Fruit fly (Drosophila melanogaster) whole organism, embryonic: Measurements from ENCODE around the gene Prat2.
A peak's percentile ranks its signal among the peaks of the same experiment; 100 is the strongest.

Experiments
- CG10147 ChIP-seq: fragments of 200-800 bp; sonication (Bioruptor generic); optimal IDR thresholded peaks from 2 replicates; lab custom pipeline; 2019; ENCODE audit warnings: missing biosample characterization, mild to moderate bottlenecking, missing genetic modification characterization, moderate library complexity
- CG10267 ChIP-seq: fragments of 200-800 bp; sonication (Bioruptor generic); optimal IDR thresholded peaks from 2 replicates; lab custom pipeline; 2018; ENCODE audit warnings: missing biosample characterization, mild to moderate bottlenecking, missing genetic modification characterization, moderate library complexity
- CG10565 ChIP-seq: fragments of 200-800 bp; sonication (Bioruptor generic); optimal IDR thresholded peaks from 3 replicates; lab custom pipeline; 2016; ENCODE audit warnings: missing biosample characterization, mild to moderate bottlenecking, missing genetic modification characterization
- CG12155 ChIP-seq: fragments of 200-800 bp; sonication (Bioruptor generic); optimal IDR thresholded peaks from 3 replicates; lab custom pipeline; 2016; ENCODE audit warnings: missing biosample characterization, missing genetic modification characterization
- CG12299 ChIP-seq: fragments of 200-800 bp; sonication (Bioruptor generic); optimal IDR thresholded peaks from 2 replicates; lab custom pipeline; 2018; ENCODE audit warnings: missing biosample characterization, mild to moderate bottlenecking, missing genetic modification characterization
- CG12659 ChIP-seq: fragments of 200-800 bp; sonication (Bioruptor generic); optimal IDR thresholded peaks from 3 replicates; lab custom pipeline; 2017; ENCODE audit warnings: mild to moderate bottlenecking, missing biosample characterization, missing genetic modification reagents, missing genetic modification characterization
- CG12769 ChIP-seq: fragments of 200-800 bp; sonication (Bioruptor generic); optimal IDR thresholded peaks from 2 replicates; lab custom pipeline; 2019; ENCODE audit warnings: missing biosample characterization, mild to moderate bottlenecking, missing genetic modification characterization, moderate library complexity
- CG13624 ChIP-seq: fragments of 200-800 bp; sonication (Bioruptor generic); optimal IDR thresholded peaks from 2 replicates; lab custom pipeline; 2016; ENCODE audit warnings: missing biosample characterization, missing genetic modification characterization
- CG2875 ChIP-seq: fragments of 200-800 bp; sonication (Bioruptor generic); optimal IDR thresholded peaks from 2 replicates; lab custom pipeline; 2017; ENCODE audit warnings: missing biosample characterization, mild to moderate bottlenecking, missing genetic modification characterization, missing genetic modification reagents
- CG30403 ChIP-seq: fragments of 200-800 bp; sonication (Bioruptor generic); optimal IDR thresholded peaks from 3 replicates; lab custom pipeline; 2016; ENCODE audit warnings: missing biosample characterization, missing genetic modification characterization
- CG31224 ChIP-seq: fragments of 200-800 bp; sonication (Bioruptor generic); IDR thresholded peaks from 2 replicates; pipeline ENCODE4 v1.3.6; 2022; ENCODE audit warnings: missing biosample characterization, missing genetic modification characterization
- CG3163 ChIP-seq: fragments of 200-800 bp; sonication (Bioruptor generic); optimal IDR thresholded peaks from 3 replicates; lab custom pipeline; 2016; ENCODE audit warnings: missing biosample characterization, missing genetic modification characterization
- CG3847 ChIP-seq: fragments of 200-800 bp; sonication (Bioruptor generic); IDR thresholded peaks from 2 replicates; pipeline ENCODE4 v1.3.6; 2022; ENCODE audit warnings: missing biosample characterization, missing genetic modification characterization
- CG5180 ChIP-seq: fragments of 200-800 bp; sonication (Bioruptor generic); optimal IDR thresholded peaks from 3 replicates; lab custom pipeline; 2017; ENCODE audit warnings: missing biosample characterization, missing genetic modification characterization, mild to moderate bottlenecking, moderate library complexity, missing genetic modification reagents
- CG5245 ChIP-seq: fragments of 200-800 bp; sonication (Bioruptor generic); optimal IDR thresholded peaks from 3 replicates; lab custom pipeline; 2016; ENCODE audit warnings: missing biosample characterization, missing genetic modification characterization
- CG6654 ChIP-seq: fragments of 200-800 bp; sonication (Bioruptor generic); optimal IDR thresholded peaks from 2 replicates; lab custom pipeline; 2017; ENCODE audit warnings: missing biosample characterization, mild to moderate bottlenecking, missing genetic modification characterization
- CG8924 ChIP-seq: fragments of 200-800 bp; optimal IDR thresholded peaks from 3 replicates; lab custom pipeline; 2019; ENCODE audit warnings: missing biosample characterization, mild to moderate bottlenecking, missing genetic modification characterization, moderate library complexity
- CG9215 ChIP-seq: fragments of 200-800 bp; sonication (Bioruptor generic); IDR thresholded peaks from 2 replicates; pipeline ENCODE4 v1.3.6; 2022; ENCODE audit warnings: missing biosample characterization, missing genetic modification characterization
- CG9727 ChIP-seq: fragments of 200-800 bp; sonication (Bioruptor generic); optimal IDR thresholded peaks from 3 replicates; lab custom pipeline; 2017; ENCODE audit warnings: missing biosample characterization, mild to moderate bottlenecking, missing genetic modification characterization
- CG9932 ChIP-seq: fragments of 200-800 bp; sonication (Bioruptor generic); IDR thresholded peaks from 2 replicates; pipeline ENCODE4 v1.3.6; 2022; ENCODE audit warnings: missing biosample characterization, missing genetic modification characterization
- Dbx ChIP-seq: fragments of 200-800 bp; sonication (Bioruptor generic); IDR thresholded peaks from 3 replicates; pipeline ENCODE4 v1.3.6; 2022; ENCODE audit warnings: missing biosample characterization, missing genetic modification characterization
- HLH3B ChIP-seq: fragments of 200-800 bp; sonication (Bioruptor generic); IDR thresholded peaks from 2 replicates; pipeline ENCODE4 v1.3.6; 2022; ENCODE audit warnings: missing biosample characterization, missing genetic modification characterization
- Hmx ChIP-seq: fragments of 200-800 bp; sonication (Bioruptor generic); optimal IDR thresholded peaks from 2 replicates; lab custom pipeline; 2016; ENCODE audit warnings: missing biosample characterization, missing genetic modification characterization
- Hr51 ChIP-seq, 2 experiments: fragments of 200-800 bp; sonication (Bioruptor generic); optimal IDR thresholded peaks; 2 replicates in 1 of 2; 3 replicates in 1 of 2; lab custom pipeline; 2016 to 2018; ENCODE audit warnings: missing biosample characterization in 2 of 2, missing genetic modification characterization in 2 of 2, mild to moderate bottlenecking in 1 of 2, moderate library complexity in 1 of 2
- NK7.1 ChIP-seq: fragments of 200-800 bp; sonication (Bioruptor generic); optimal IDR thresholded peaks from 3 replicates; lab custom pipeline; 2016; ENCODE audit warnings: missing biosample characterization, missing genetic modification characterization
- Nf-YA ChIP-seq: fragments of 200-800 bp; sonication (Bioruptor generic); IDR thresholded peaks from 2 replicates; pipeline ENCODE4 v1.3.6; 2022; ENCODE audit warnings: missing biosample characterization, missing genetic modification characterization
- Poxn ChIP-seq: fragments of 200-800 bp; sonication (Bioruptor generic); IDR thresholded peaks from 2 replicates; pipeline ENCODE4 v1.3.6; 2022; ENCODE audit warnings: missing biosample characterization, missing genetic modification characterization
- Sry-β ChIP-seq: fragments of 200-800 bp; sonication (Bioruptor generic); optimal IDR thresholded peaks from 2 replicates; lab custom pipeline; 2018; ENCODE audit warnings: missing biosample characterization, mild to moderate bottlenecking, missing genetic modification characterization, moderate library complexity
- Xrp1 ChIP-seq: fragments of 200-800 bp; sonication (Bioruptor generic); IDR thresholded peaks from 2 replicates; pipeline ENCODE4 v1.3.6; 2022; ENCODE audit warnings: missing biosample characterization, missing genetic modification characterization
- amos ChIP-seq: fragments of 200-800 bp; sonication (Bioruptor generic); IDR thresholded peaks from 2 replicates; pipeline ENCODE4 v1.3.6; 2022; ENCODE audit warnings: missing biosample characterization, missing genetic modification characterization; ENCODE audit not compliant: partially characterized antibody
- bbx ChIP-seq: fragments of 200-800 bp; sonication (Bioruptor generic); IDR thresholded peaks from 2 replicates; pipeline ENCODE4 v1.3.6; 2022; ENCODE audit warnings: missing biosample characterization, missing genetic modification characterization; ENCODE audit not compliant: partially characterized antibody
- cas ChIP-seq: fragments of 200-800 bp; sonication (Bioruptor generic); IDR thresholded peaks from 2 replicates; pipeline ENCODE4 v1.3.6; 2022; ENCODE audit warnings: missing biosample characterization, missing genetic modification characterization
- crol ChIP-seq: fragments of 200-800 bp; sonication (Bioruptor generic); IDR thresholded peaks from 2 replicates; pipeline ENCODE4 v1.3.6; 2022; ENCODE audit warnings: missing biosample characterization, missing genetic modification characterization
- danr ChIP-seq: fragments of 200-800 bp; sonication (Bioruptor generic); IDR thresholded peaks from 2 replicates; pipeline ENCODE4 v1.3.6; 2022; ENCODE audit warnings: missing biosample characterization, missing genetic modification characterization
- esg ChIP-seq: fragments of 200-800 bp; sonication (Bioruptor generic); conservative IDR thresholded peaks from 2 replicates; pipeline ENCODE4 v1.3.6; 2022; ENCODE audit warnings: missing biosample characterization, missing genetic modification characterization
- eyg ChIP-seq: fragments of 200-800 bp; sonication (Bioruptor generic); optimal IDR thresholded peaks from 3 replicates; lab custom pipeline; 2016; ENCODE audit warnings: missing biosample characterization, missing genetic modification characterization
- fd96Cb ChIP-seq: fragments of 200-800 bp; sonication (Bioruptor generic); optimal IDR thresholded peaks from 2 replicates; lab custom pipeline; 2018; ENCODE audit warnings: missing biosample characterization, mild to moderate bottlenecking, missing genetic modification characterization, moderate library complexity
- ftz-f1 ChIP-seq: fragments of 200-800 bp; sonication (Bioruptor generic); optimal IDR thresholded peaks from 2 replicates; lab custom pipeline; 2016; ENCODE audit warnings: missing biosample characterization, missing genetic modification characterization
- h ChIP-seq: fragments of >200 bp; optimal IDR thresholded peaks from 2 replicates; lab custom pipeline; 2017
- ken ChIP-seq: fragments of 200-800 bp; sonication (Bioruptor generic); IDR thresholded peaks from 3 replicates; pipeline ENCODE4 v1.3.6; 2022; ENCODE audit warnings: missing biosample characterization, missing genetic modification characterization
- lola ChIP-seq, 3 experiments: fragments of >200 bp in 2 of 3; fragments of 200-800 bp in 1 of 3; sonication (Bioruptor generic) in 1 of 3; optimal IDR thresholded peaks; 2 replicates each; lab custom pipeline; 2017 to 2019; ENCODE audit warnings: missing biosample characterization in 3 of 3, missing genetic modification characterization in 3 of 3, mild to moderate bottlenecking in 1 of 3, moderate library complexity in 1 of 3
- pan ChIP-seq, 4 experiments: fragments of >200 bp in 3 of 4; fragments of 200-800 bp in 1 of 4; sonication (Bioruptor generic) in 1 of 4; optimal IDR thresholded peaks in 3 of 4; IDR thresholded peaks in 1 of 4; 2 replicates each; pipeline versions ENCODE4 v1.3.6 to Lab custom; 2017 to 2022; ENCODE audit warnings: missing biosample characterization in 2 of 4, missing genetic modification characterization in 2 of 4, mixed read lengths in 1 of 4
- pita ChIP-seq: fragments of 200-800 bp; sonication (Bioruptor generic); optimal IDR thresholded peaks from 2 replicates; lab custom pipeline; 2017; ENCODE audit warnings: missing biosample characterization, mild to moderate bottlenecking, missing genetic modification characterization
- ranshi ChIP-seq: fragments of 200-800 bp; sonication (Bioruptor generic); IDR thresholded peaks from 2 replicates; pipeline ENCODE4 v1.3.6; 2022; ENCODE audit warnings: missing biosample characterization, missing genetic modification characterization
- scrt ChIP-seq: fragments of 200-800 bp; sonication (Bioruptor generic); optimal IDR thresholded peaks from 2 replicates; lab custom pipeline; 2018; ENCODE audit warnings: missing biosample characterization, mild to moderate bottlenecking, missing genetic modification characterization, moderate library complexity
- sug ChIP-seq: fragments of 200-800 bp; optimal IDR thresholded peaks from 2 replicates; lab custom pipeline; 2019; ENCODE audit warnings: missing biosample characterization, mild to moderate bottlenecking, missing genetic modification characterization, moderate library complexity
- twi ChIP-seq: fragments of 200-800 bp; optimal IDR thresholded peaks from 2 replicates; lab custom pipeline; 2019; ENCODE audit warnings: missing biosample characterization, mild to moderate bottlenecking, missing genetic modification characterization, moderate library complexity
- unpg ChIP-seq: fragments of 200-800 bp; sonication (Bioruptor generic); optimal IDR thresholded peaks from 3 replicates; lab custom pipeline; 2018; ENCODE audit warnings: missing biosample characterization, mild to moderate bottlenecking, missing genetic modification characterization, moderate library complexity

Gene Prat2

dm6 chr3L:6963792-6964487 lies 49.3 kb upstream of the Prat2 start (continued):
- TF ChIP-seq crol (GFP tag; lab: Robert Waterston, UW) (peak; percentile 88), CG12155 (GFP tag; lab: Kevin White, UChicago) (peak; percentile 79), pita (GFP tag; lab: Kevin White, UChicago) (no peak), ftz-f1 (GFP tag; lab: Kevin White, UChicago) (no peak), HLH3B (peak; percentile 70; the same call in 1 of the 2 replicates), CG5245 (GFP tag; lab: Kevin White, UChicago) (peak; percentile 64), Nf-YA (GFP tag; lab: Robert Waterston, UW) (peak; percentile 38; the same call in 1 of the 2 replicates), CG30403 (GFP tag; lab: Kevin White, UChicago) (peak; percentile 88), CG10267 (peak; percentile 75), unpg (GFP tag; lab: Kevin White, UChicago) (peak; percentile 91), ranshi (GFP tag; lab: Robert Waterston, UW) (peak; percentile 64; the same call in 1 of the 2 replicates), CG31224 (GFP tag; lab: Robert Waterston, UW) (peak; percentile 50), CG10147 (GFP tag; lab: Kevin White, UChicago) (peak; percentile 54), twi (tag; lab: Kevin White, UChicago) (peak; percentile 54), h (lab: Kevin White, UChicago) (no peak), CG12299 (peak; percentile 68), CG13624 (GFP tag; lab: Kevin White, UChicago) (peak; percentile 76), CG9932 (GFP tag; lab: Robert Waterston, UW) (peak; percentile 63), CG6654 (GFP tag; lab: Kevin White, UChicago) (peak; percentile 48), ken (0 out of 3 replicates have a peak, but pooled peaks have one; percentile 20), Hmx (GFP tag; lab: Kevin White, UChicago) (peak; percentile 43), CG12769 (tag; lab: Kevin White, UChicago) (peak; percentile 88), lola (GFP tag; optimal IDR thresholded peaks at IDR 0.05; lab: Kevin White, UChicago) (peak in 1 of 3 experiments; percentile 88), eyg (GFP tag; lab: Kevin White, UChicago) (no peak), CG5180 (GFP tag; lab: Kevin White, UChicago) (no peak), bbx (no peak), CG10565 (GFP tag; lab: Kevin White, UChicago) (no peak), Hr51 (GFP tag; optimal IDR thresholded peaks at IDR 0.05; lab: Kevin White, UChicago) (peak; percentile 52 to 87), NK7.1 (peak; percentile 48), amos (GFP tag; lab: Robert Waterston, UW) (no peak), Xrp1 (GFP tag; lab: Robert Waterston, UW) (peak; percentile 91), Poxn (GFP tag; lab: Robert Waterston, UW) (no peak), CG9215 (GFP tag; lab: Robert Waterston, UW) (peak; percentile 58; the same call in 1 of the 2 replicates), CG2875 (GFP tag; lab: Kevin White, UChicago) (peak; percentile 79), CG3163 (GFP tag; lab: Kevin White, UChicago) (peak; percentile 46), danr (GFP tag; lab: Robert Waterston, UW) (peak; percentile 35; the same call in 1 of the 2 replicates), sug (tag; lab: Kevin White, UChicago) (no peak), scrt (GFP tag; lab: Kevin White, UChicago) (peak; percentile 55), fd96Cb (tag; lab: Kevin White, UChicago) (peak; percentile 85), pan (optimal IDR thresholded peaks at IDR 0.05; lab: Kevin White, UChicago) (no peak), pan (GFP tag; optimal IDR thresholded peaks at IDR 0.05 in 1 of 2, IDR thresholded peaks at IDR 0.05 in 1 of 2) (peak in 1 of 2 experiments; percentile 72), esg (peak; percentile 62), Dbx (GFP tag; lab: Robert Waterston, UW) (peak; percentile 36; the same call in 1 of the 3 replicates), CG3847 (peak; percentile 77), cas (GFP tag; lab: Robert Waterston, UW) (no peak), CG9727 (GFP tag; lab: Kevin White, UChicago) (peak; percentile 84), Sry-β (GFP tag; lab: Kevin White, UChicago) (peak; percentile 34), CG8924 (tag; lab: Kevin White, UChicago) (peak; percentile 88), CG12659 (GFP tag; lab: Kevin White, UChicago) (peak; percentile 76)
